Worm (Caenorhabditis elegans): ENCODE results near the gene nhr-283.

DNA sequence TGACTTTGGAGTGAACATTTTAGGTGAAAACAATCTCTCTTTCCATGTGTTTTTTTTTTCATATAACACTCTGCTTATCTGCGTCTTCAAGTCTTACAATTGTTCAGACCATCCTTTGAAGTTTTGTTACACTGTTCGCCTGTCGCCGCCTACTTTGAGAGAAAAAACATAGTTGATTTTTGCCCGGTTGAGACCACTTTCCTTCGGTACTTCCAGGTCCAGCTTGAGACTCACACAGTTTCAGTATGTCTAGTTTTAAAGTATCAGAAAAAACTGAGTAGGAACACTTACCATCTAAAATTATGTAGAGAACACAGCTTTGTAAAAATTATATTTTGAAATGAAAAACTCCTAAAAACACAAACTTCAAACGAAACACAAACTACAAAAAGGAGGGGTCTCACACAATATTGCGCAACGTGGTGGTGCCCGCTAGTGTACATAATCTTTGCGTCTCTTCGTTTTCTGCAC, 39.4 kb upstream of the nhr-283 start, which contains the start of the genes fbxa-69 and F54B8.4:
- no peak for TF ChIP-seq tab-1 (GFP tag; IDR thresholded peaks at IDR 0.05)
- TF ChIP-seq cog-1 (tag; optimal IDR thresholded peaks at IDR 0.05) = no peak
- TF ChIP-seq T22C8.4 (GFP tag; IDR thresholded peaks at IDR 0.05) = no peak
- no peak for TF ChIP-seq ztf-29 (GFP tag; IDR thresholded peaks at IDR 0.05)
- no peak for TF ChIP-seq med-1 (GFP tag; optimal IDR thresholded peaks at IDR 0.05; ENCODE audit: insufficient read depth)

Measured in whole organism, midembryonic.